Worm (Caenorhabditis elegans): ENCODE measurements around the gene C06E4.1.

DNA sequence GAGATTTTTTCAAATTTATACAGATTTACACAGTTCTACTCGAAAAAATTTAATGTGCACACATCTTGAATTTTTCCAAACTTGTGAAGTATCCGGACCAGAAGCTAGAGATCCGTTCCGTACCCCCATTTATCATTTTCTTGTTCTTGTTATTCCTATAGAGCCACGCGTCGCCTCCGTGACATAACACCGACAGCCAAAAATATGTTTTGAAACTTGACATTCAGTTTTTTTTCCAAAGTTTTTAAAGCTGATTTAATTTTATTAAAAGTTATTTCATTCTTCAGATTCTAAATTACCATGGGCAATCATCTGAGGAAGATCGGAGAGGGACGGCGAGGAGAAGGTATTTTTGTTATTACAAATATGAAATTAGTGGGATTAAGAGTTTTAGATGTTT lies 32.9 kb upstream of the C06E4.1 start, which contains the start of gene D2024.18:
- TF ChIP-seq zip-5 (tag; optimal IDR thresholded peaks at IDR 0.05) (no peak), pha-4 (tag; optimal IDR thresholded peaks at IDR 0.05) (no peak)

Data from whole organism, late embryonic.